Worm (Caenorhabditis elegans) whole organism, mixed stage, embryonic: ENCODE data around the gene clec-234.

ENCODE experiments used
- bed-3 ChIP-seq: fragments of 200-800 bp; sonication (Bioruptor generic); optimal IDR thresholded peaks from 3 replicates; lab custom pipeline; 2018; ENCODE audit warnings: mild to moderate bottlenecking, missing genetic modification characterization, moderate library complexity, missing compliant biosample characterization
- elt-1 ChIP-seq: sonication (generic microtip); optimal IDR thresholded peaks from 2 replicates; lab custom pipeline; 2017; ENCODE audit warnings: missing genetic modification characterization, mild to moderate bottlenecking, missing compliant biosample characterization, antibody characterized with exemption, moderate library complexity, borderline replicate concordance; ENCODE audit not compliant: insufficient read depth
- nhr-28 ChIP-seq: fragments of 150-350 bp; optimal IDR thresholded peaks from 2 replicates; lab custom pipeline; 2014; ENCODE audit warnings: missing biosample characterization, missing genetic modification characterization
- sem-2 ChIP-seq: fragments of 200-800 bp; sonication (Bioruptor generic); optimal IDR thresholded peaks from 2 replicates; lab custom pipeline; 2018; ENCODE audit warnings: mild to moderate bottlenecking, missing genetic modification characterization, missing compliant biosample characterization
- snpc-4 ChIP-seq: fragments of 150-350 bp; optimal IDR thresholded peaks from 2 replicates; lab custom pipeline; 2014; ENCODE audit warnings: missing biosample characterization, missing genetic modification characterization
- unc-120 ChIP-seq: sonication (generic microtip); optimal IDR thresholded peaks from 2 replicates; lab custom pipeline; 2017; ENCODE audit warnings: missing genetic modification characterization, missing compliant biosample characterization; ENCODE audit not compliant: poor library complexity, severe bottlenecking
- unc-62 ChIP-seq: fragments of 150-350 bp; optimal IDR thresholded peaks from 2 replicates; lab custom pipeline; 2014; ENCODE audit warnings: missing biosample characterization, missing genetic modification reagents, missing genetic modification characterization
- ztf-11 ChIP-seq: fragments of 150-350 bp; optimal IDR thresholded peaks from 2 replicates; lab custom pipeline; 2014; ENCODE audit warnings: missing biosample characterization, missing genetic modification characterization

DNA sequence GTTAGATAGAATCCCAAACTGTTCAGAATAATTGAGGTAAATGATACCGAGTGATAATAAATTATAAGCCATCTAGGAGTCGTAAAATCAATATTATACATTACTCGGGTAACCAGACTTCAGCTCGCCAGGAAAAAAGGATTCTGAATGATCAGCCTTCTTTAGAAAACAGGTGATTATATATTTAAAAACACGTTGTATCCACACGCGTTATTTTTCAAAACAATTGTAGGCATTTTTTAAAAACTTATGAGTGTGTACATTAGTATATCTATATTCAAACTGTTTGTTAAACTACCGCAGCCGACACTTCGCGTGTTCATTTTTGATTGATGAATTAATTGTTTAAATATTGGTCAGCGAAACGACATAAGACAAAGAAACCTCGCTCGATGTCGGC, 45.1 kb downstream of the clec-234 start, which contains the start of gene sri-65:
- TF ChIP-seq sem-2 (no peak), unc-62 (GFP tag; lab: Kevin White, UChicago) (no peak), nhr-28 (tag; lab: Kevin White, UChicago) (no peak), snpc-4 (no peak), bed-3 (GFP tag; lab: Kevin White, UChicago) (no peak), unc-120 (no peak), elt-1 (tag; lab: Kevin White, UChicago) (no peak), ztf-11 (tag; lab: Kevin White, UChicago) (no peak)
